Fruit fly (Drosophila melanogaster) Kc167 (cell line): ENCODE data around the gene fd3F.

Experiments
- Myc ChIP-seq: fragments of >200 bp; optimal IDR thresholded peaks from 2 replicates; lab custom pipeline; 2017; ENCODE audit warnings: missing external identifiers
- Sin3A ChIP-seq: fragments of >200 bp; optimal IDR thresholded peaks from 2 replicates; lab custom pipeline; 2018; ENCODE audit warnings: missing external identifiers
- h ChIP-seq: fragments of >200 bp; optimal IDR thresholded peaks from 3 replicates; lab custom pipeline; 2018; ENCODE audit warnings: missing external identifiers
- insv ChIP-seq: fragments of >200 bp; optimal IDR thresholded peaks from 3 replicates; lab custom pipeline; 2018; ENCODE audit warnings: missing external identifiers
- psq ChIP-seq: fragments of >200 bp; optimal IDR thresholded peaks from 2 replicates; lab custom pipeline; 2017; ENCODE audit warnings: missing external identifiers
- ttk ChIP-seq: sonication (Bioruptor generic); optimal IDR thresholded peaks from 2 replicates; lab custom pipeline; 2017; ENCODE audit warnings: missing external identifiers

fd3F gene

dm6 chrX:3808467-3808866 is 6.4 kb downstream of the fd3F start:
- TF ChIP-seq psq (lab: Kevin White, UChicago) (no peak), Sin3A (lab: Kevin White, UChicago) (no peak)

dm6 chrX:3809085-3809484 is 7.0 kb downstream of the fd3F start:
- TF ChIP-seq Myc (lab: Kevin White, UChicago) (no peak), Sin3A (lab: Kevin White, UChicago) (no peak), h (no peak), insv (no peak), psq (lab: Kevin White, UChicago) (no peak), ttk (lab: Kevin White, UChicago) (no peak)

dm6 chrX:3811340-3811788 is 9.2 kb downstream of the fd3F start, which contains the start of gene ec:
Gene ec, plus strand, starts transcription at chrX:3811698.
- TF ChIP-seq insv (no peak), h (no peak), Sin3A (lab: Kevin White, UChicago) (no peak), psq (lab: Kevin White, UChicago) (no peak)

- TF ChIP-seq ttk (lab: Kevin White, UChicago) (no peak), h (no peak)
Measured at dm6 chrX:3815663-3816062, 13.5 kb downstream of the fd3F start.

dm6 chrX:3819470-3819869 is 17.4 kb downstream of the fd3F start:
- TF ChIP-seq Myc (lab: Kevin White, UChicago) (no peak), Sin3A (lab: Kevin White, UChicago) (no peak), insv (no peak), ttk (lab: Kevin White, UChicago) (no peak), h (no peak), psq (lab: Kevin White, UChicago) (no peak)

dm6 chrX:3825069-3825468 is 23.0 kb downstream of the fd3F start:
- TF ChIP-seq insv, result no peak
- TF ChIP-seq psq (lab: Kevin White, UChicago), result no peak
- TF ChIP-seq ttk (lab: Kevin White, UChicago), result no peak
- no peak for TF ChIP-seq Myc (lab: Kevin White, UChicago)
- TF ChIP-seq h, result no peak
- no peak for TF ChIP-seq Sin3A (lab: Kevin White, UChicago)

- TF ChIP-seq Sin3A (lab: Kevin White, UChicago), result no peak
- no peak for TF ChIP-seq h
- TF ChIP-seq insv, result no peak
- no peak for TF ChIP-seq psq (lab: Kevin White, UChicago)
- TF ChIP-seq Myc (lab: Kevin White, UChicago), result no peak
- TF ChIP-seq ttk (lab: Kevin White, UChicago), result no peak
Measured at dm6 chrX:3827897-3828296, 25.8 kb downstream of the fd3F start, which contains the start of gene CG2901. Gene CG2901, plus strand, starts transcription at chrX:3828197.

dm6 chrX:3831761-3832160 is 29.6 kb downstream of the fd3F start:
- TF ChIP-seq ttk (lab: Kevin White, UChicago) (no peak), insv (no peak), h (no peak), Myc (lab: Kevin White, UChicago) (no peak), Sin3A (lab: Kevin White, UChicago) (no peak), psq (lab: Kevin White, UChicago) (no peak)

dm6 chrX:3832226-3832625 is 30.1 kb downstream of the fd3F start:
- TF ChIP-seq insv (no peak), ttk (lab: Kevin White, UChicago) (no peak), Sin3A (lab: Kevin White, UChicago) (no peak), h (no peak), Myc (lab: Kevin White, UChicago) (no peak), psq (lab: Kevin White, UChicago) (no peak)

dm6 chrX:3833109-3833657 is 31.1 kb downstream of the fd3F start:
- no peak for TF ChIP-seq Myc (lab: Kevin White, UChicago)
- no peak for TF ChIP-seq psq (lab: Kevin White, UChicago)
- no peak for TF ChIP-seq insv
- no peak for TF ChIP-seq ttk (lab: Kevin White, UChicago)
- TF ChIP-seq h, result no peak
- no peak for TF ChIP-seq Sin3A (lab: Kevin White, UChicago)

- TF ChIP-seq ttk (lab: Kevin White, UChicago), result no peak
- no peak for TF ChIP-seq Sin3A (lab: Kevin White, UChicago)
- TF ChIP-seq h, result no peak
- TF ChIP-seq Myc (lab: Kevin White, UChicago), result no peak
- no peak for TF ChIP-seq insv
Measured at dm6 chrX:3834955-3835763, 33.0 kb downstream of the fd3F start.

dm6 chrX:3835764-3836342 is 33.7 kb downstream of the fd3F start:
- no peak for TF ChIP-seq psq (lab: Kevin White, UChicago)
- TF ChIP-seq Myc (lab: Kevin White, UChicago), result no peak
- no peak for TF ChIP-seq insv
- no peak for TF ChIP-seq ttk (lab: Kevin White, UChicago)
- no peak for TF ChIP-seq Sin3A (lab: Kevin White, UChicago)
- TF ChIP-seq h, result no peak
